Fruit fly (Drosophila melanogaster) whole organism: ENCODE measurements around the gene sra.

Source experiments
- CG8478 ChIP-seq: fragments of >200 bp; optimal IDR thresholded peaks from 2 replicates; lab custom pipeline; 2018; ENCODE audit warnings: inconsistent platforms
- EcR ChIP-seq, 2 experiments: fragments of >200 bp; optimal IDR thresholded peaks; 2 replicates each; lab custom pipeline; 2017; ENCODE audit warnings: missing biosample characterization in 2 of 2, missing genetic modification characterization in 2 of 2, missing genetic modification reagents in 2 of 2
- pan ChIP-seq: fragments of >200 bp; optimal IDR thresholded peaks from 2 replicates; lab custom pipeline; 2017
- psq ChIP-seq: fragments of >200 bp; optimal IDR thresholded peaks from 2 replicates; lab custom pipeline; 2017
- usp ChIP-seq: fragments of >200 bp; optimal IDR thresholded peaks from 2 replicates; lab custom pipeline; 2017; ENCODE audit warnings: missing biosample characterization, missing genetic modification characterization, mixed read lengths

dm6 chr3R:16235215-16235937 lies 48.6 kb downstream of the sra start:
- TF ChIP-seq psq (no peak), usp (GFP tag; lab: Kevin White, UChicago) (no peak), CG8478 (lab: Kevin White, UChicago) (no peak), pan (no peak), EcR (GFP tag; optimal IDR thresholded peaks at IDR 0.05; lab: Kevin White, UChicago) (peak in 1 of 2 experiments; percentile 86)
